Worm (Caenorhabditis elegans) whole organism, mixed stage, embryonic: Measurements from ENCODE around the gene dhcr-7.

Experiments
- M03D4.4 ChIP-seq: sonication (generic microtip); optimal IDR thresholded peaks from 2 replicates; lab custom pipeline; 2017; ENCODE audit warnings: mild to moderate bottlenecking, missing genetic modification characterization, missing compliant biosample characterization
- bed-3 ChIP-seq: fragments of 200-800 bp; sonication (Bioruptor generic); optimal IDR thresholded peaks from 3 replicates; lab custom pipeline; 2018; ENCODE audit warnings: mild to moderate bottlenecking, missing genetic modification characterization, moderate library complexity, missing compliant biosample characterization
- ceh-39 ChIP-seq: fragments of 150-350 bp; optimal IDR thresholded peaks from 2 replicates; lab custom pipeline; 2014; ENCODE audit warnings: missing biosample characterization, missing genetic modification characterization
- ceh-43 ChIP-seq: fragments of 200-800 bp; sonication (Bioruptor generic); optimal IDR thresholded peaks from 2 replicates; lab custom pipeline; 2018; ENCODE audit warnings: mild to moderate bottlenecking, missing genetic modification characterization, moderate library complexity, missing compliant biosample characterization
- ceh-83 ChIP-seq: fragments of 200-800 bp; sonication (Bioruptor generic); optimal IDR thresholded peaks from 2 replicates; lab custom pipeline; 2018; ENCODE audit warnings: mild to moderate bottlenecking, missing genetic modification characterization, missing compliant biosample characterization
- ces-1 ChIP-seq: fragments of 150-350 bp; optimal IDR thresholded peaks from 2 replicates; lab custom pipeline; 2014; ENCODE audit warnings: missing biosample characterization, missing genetic modification reagents, missing genetic modification characterization
- cnd-1 ChIP-seq: fragments of 200-800 bp; sonication (Bioruptor generic); optimal IDR thresholded peaks from 2 replicates; lab custom pipeline; 2018; ENCODE audit warnings: mild to moderate bottlenecking, missing genetic modification characterization, missing compliant biosample characterization
- drap-1 ChIP-seq: fragments of 200-800 bp; sonication (Bioruptor generic); optimal IDR thresholded peaks from 3 replicates; lab custom pipeline; 2018; ENCODE audit warnings: mild to moderate bottlenecking, missing genetic modification characterization, missing compliant biosample characterization
- elt-1 ChIP-seq: sonication (generic microtip); optimal IDR thresholded peaks from 2 replicates; lab custom pipeline; 2017; ENCODE audit warnings: missing genetic modification characterization, mild to moderate bottlenecking, missing compliant biosample characterization, antibody characterized with exemption, moderate library complexity, borderline replicate concordance; ENCODE audit not compliant: insufficient read depth
- elt-3 ChIP-seq: fragments of 150-350 bp; optimal IDR thresholded peaks from 2 replicates; lab custom pipeline; 2014; ENCODE audit warnings: missing biosample characterization, missing genetic modification characterization
- ham-2 ChIP-seq: fragments of 200-800 bp; sonication (Bioruptor generic); optimal IDR thresholded peaks from 2 replicates; lab custom pipeline; 2018; ENCODE audit warnings: mild to moderate bottlenecking, missing genetic modification characterization, missing compliant biosample characterization
- hlh-1 ChIP-seq: fragments of 150-350 bp; optimal IDR thresholded peaks from 2 replicates; lab custom pipeline; 2014; ENCODE audit warnings: missing biosample characterization, missing genetic modification reagents, missing genetic modification characterization
- lin-13 ChIP-seq: fragments of 150-350 bp; optimal IDR thresholded peaks from 2 replicates; lab custom pipeline; 2014; ENCODE audit warnings: missing biosample characterization, missing genetic modification characterization
- lin-32 ChIP-seq: fragments of 200-800 bp; sonication (Bioruptor generic); optimal IDR thresholded peaks from 2 replicates; lab custom pipeline; 2018; ENCODE audit warnings: mild to moderate bottlenecking, missing genetic modification characterization, missing compliant biosample characterization
- lsy-2 ChIP-seq: fragments of 150-350 bp; optimal IDR thresholded peaks from 2 replicates; lab custom pipeline; 2014; ENCODE audit warnings: missing biosample characterization, missing genetic modification characterization
- mab-5 ChIP-seq: fragments of 150-350 bp; optimal IDR thresholded peaks from 2 replicates; lab custom pipeline; 2014; ENCODE audit warnings: missing biosample characterization, missing genetic modification characterization
- mep-1 ChIP-seq: fragments of 150-350 bp; optimal IDR thresholded peaks from 2 replicates; lab custom pipeline; 2017; ENCODE audit warnings: missing biosample characterization, missing genetic modification reagents, missing genetic modification characterization, inconsistent platforms
- mls-2 ChIP-seq: sonication (generic microtip); optimal IDR thresholded peaks from 2 replicates; lab custom pipeline; 2016; ENCODE audit warnings: mild to moderate bottlenecking, missing genetic modification characterization, moderate library complexity, missing compliant biosample characterization
- nhr-12 ChIP-seq: fragments of 150-350 bp; optimal IDR thresholded peaks from 2 replicates; lab custom pipeline; 2014; ENCODE audit warnings: missing biosample characterization, missing genetic modification characterization
- nhr-237 ChIP-seq: fragments of 150-350 bp; optimal IDR thresholded peaks from 2 replicates; lab custom pipeline; 2014; ENCODE audit warnings: missing biosample characterization, missing genetic modification characterization
- nhr-28 ChIP-seq: fragments of 150-350 bp; optimal IDR thresholded peaks from 2 replicates; lab custom pipeline; 2014; ENCODE audit warnings: missing biosample characterization, missing genetic modification characterization
- nhr-76 ChIP-seq: sonication (generic microtip); optimal IDR thresholded peaks from 2 replicates; lab custom pipeline; 2017; ENCODE audit warnings: missing biosample characterization, missing genetic modification characterization
- pha-4 ChIP-seq: fragments of 150-350 bp; optimal IDR thresholded peaks from 2 replicates; lab custom pipeline; 2018; ENCODE audit warnings: missing biosample characterization, missing genetic modification reagents, missing genetic modification characterization
- sem-2 ChIP-seq: fragments of 200-800 bp; sonication (Bioruptor generic); optimal IDR thresholded peaks from 2 replicates; lab custom pipeline; 2018; ENCODE audit warnings: mild to moderate bottlenecking, missing genetic modification characterization, missing compliant biosample characterization
- snpc-4 ChIP-seq: fragments of 150-350 bp; optimal IDR thresholded peaks from 2 replicates; lab custom pipeline; 2014; ENCODE audit warnings: missing biosample characterization, missing genetic modification characterization
- sptf-1 ChIP-seq: sonication (generic microtip); optimal IDR thresholded peaks from 2 replicates; lab custom pipeline; 2017; ENCODE audit warnings: mild to moderate bottlenecking, missing genetic modification characterization, moderate library complexity, missing compliant biosample characterization
- unc-120 ChIP-seq: sonication (generic microtip); optimal IDR thresholded peaks from 2 replicates; lab custom pipeline; 2017; ENCODE audit warnings: missing genetic modification characterization, missing compliant biosample characterization; ENCODE audit not compliant: poor library complexity, severe bottlenecking
- unc-39 ChIP-seq: fragments of 150-350 bp; optimal IDR thresholded peaks from 2 replicates; lab custom pipeline; 2014; ENCODE audit warnings: missing biosample characterization, missing genetic modification characterization
- unc-62 ChIP-seq: fragments of 150-350 bp; optimal IDR thresholded peaks from 2 replicates; lab custom pipeline; 2014; ENCODE audit warnings: missing biosample characterization, missing genetic modification reagents, missing genetic modification characterization
- zip-8 ChIP-seq: fragments of 150-350 bp; optimal IDR thresholded peaks from 2 replicates; lab custom pipeline; 2014; ENCODE audit warnings: missing biosample characterization, missing genetic modification characterization

Gene dhcr-7

ce11 chrV:20476981-20477380, 8.2 kb downstream of the dhcr-7 start:
- TF ChIP-seq mab-5 (tag; lab: Kevin White, UChicago) = no peak
- TF ChIP-seq elt-3 (tag; lab: Kevin White, UChicago) = no peak
- no peak for TF ChIP-seq mls-2 (tag; lab: Kevin White, UChicago)
- TF ChIP-seq unc-62 (GFP tag; lab: Kevin White, UChicago) = no peak
- no peak for TF ChIP-seq zip-8 (tag; lab: Kevin White, UChicago)
- TF ChIP-seq unc-39 (tag; lab: Kevin White, UChicago) = no peak
- no peak for TF ChIP-seq lin-32 (GFP tag; lab: Kevin White, UChicago)
- TF ChIP-seq, all 35 proteins: peak for 0

ce11 chrV:20476514-20476913, 8.7 kb downstream of the dhcr-7 start:
- TF ChIP-seq mab-5 (tag; lab: Kevin White, UChicago) (no peak), ham-2 (GFP tag; lab: Kevin White, UChicago) (no peak), nhr-12 (tag; lab: Kevin White, UChicago) (no peak), nhr-76 (no peak)

- TF ChIP-seq nhr-76 (no peak), lsy-2 (tag; lab: Kevin White, UChicago) (peak; percentile 76)
Observed at ce11 chrV:20475830-20476229, 9.4 kb downstream of the dhcr-7 start, which contains the start of gene B0250.7. Gene B0250.7 (minus strand): TSS chrV:20476061.

- TF ChIP-seq zip-8 (tag; lab: Kevin White, UChicago) (no peak), elt-1 (tag; lab: Kevin White, UChicago) (no peak), lin-13 (tag; lab: Kevin White, UChicago) (no peak)
- TF ChIP-seq, all 35 proteins: peak for 0
Observed at ce11 chrV:20475029-20475428, 10.2 kb downstream of the dhcr-7 start.

ce11 chrV:20470385-20470784, 14.8 kb downstream of the dhcr-7 start, which contains the start of gene B0250.8:
Gene B0250.8 (minus strand): TSS chrV:20470485.
- TF ChIP-seq cnd-1 = no peak
- TF ChIP-seq sptf-1 = no peak
- no peak for TF ChIP-seq mep-1 (tag; lab: Kevin White, UChicago)

- no peak for TF ChIP-seq pha-4
- no peak for TF ChIP-seq ceh-83
- TF ChIP-seq ces-1 = peak; percentile 37
- no peak for TF ChIP-seq unc-62 (GFP tag; lab: Kevin White, UChicago)
- TF ChIP-seq nhr-12 (tag; lab: Kevin White, UChicago) = no peak
- peak; percentile 7 for TF ChIP-seq unc-120
- no peak for TF ChIP-seq mls-2 (tag; lab: Kevin White, UChicago)
- no peak for TF ChIP-seq ceh-43 (GFP tag; lab: Kevin White, UChicago)
- TF ChIP-seq elt-1 (tag; lab: Kevin White, UChicago) = no peak
- TF ChIP-seq nhr-28 (tag; lab: Kevin White, UChicago) = no peak
Observed at ce11 chrV:20464778-20465177, 20.4 kb downstream of the dhcr-7 start.

- TF ChIP-seq lsy-2 (tag; lab: Kevin White, UChicago) = no peak
- TF ChIP-seq M03D4.4 (tag; lab: Kevin White, UChicago) = no peak
- no peak for TF ChIP-seq ceh-43 (GFP tag; lab: Kevin White, UChicago)
- TF ChIP-seq drap-1 (GFP tag; lab: Kevin White, UChicago) = no peak
- TF ChIP-seq nhr-28 (tag; lab: Kevin White, UChicago) = no peak
Observed at ce11 chrV:20460808-20461207, 24.4 kb downstream of the dhcr-7 start, which contains the start of gene B0250.18. Gene B0250.18 (minus strand): TSS chrV:20460908.

ce11 chrV:20457155-20457554, 28.0 kb downstream of the dhcr-7 start:
- TF ChIP-seq unc-62 (GFP tag; lab: Kevin White, UChicago) (no peak), bed-3 (no peak), mep-1 (tag; lab: Kevin White, UChicago) (no peak), cnd-1 (peak; percentile 40), ceh-39 (tag; lab: Kevin White, UChicago) (no peak), hlh-1 (tag; lab: Kevin White, UChicago) (peak; percentile 53), lin-32 (GFP tag; lab: Kevin White, UChicago) (no peak), ham-2 (GFP tag; lab: Kevin White, UChicago) (no peak), ceh-83 (no peak), lin-13 (tag; lab: Kevin White, UChicago) (no peak), unc-39 (tag; lab: Kevin White, UChicago) (no peak), elt-1 (tag; lab: Kevin White, UChicago) (no peak), sem-2 (GFP tag; lab: Kevin White, UChicago) (no peak), drap-1 (GFP tag; lab: Kevin White, UChicago) (no peak), M03D4.4 (tag; lab: Kevin White, UChicago) (no peak), sptf-1 (peak; percentile 30), ces-1 (peak; percentile 3), mab-5 (tag; lab: Kevin White, UChicago) (no peak), nhr-237 (tag; lab: Kevin White, UChicago) (no peak), pha-4 (no peak), unc-120 (no peak), nhr-28 (tag; lab: Kevin White, UChicago) (no peak), zip-8 (tag; lab: Kevin White, UChicago) (no peak), snpc-4 (tag; lab: Kevin White, UChicago) (no peak), elt-3 (tag; lab: Kevin White, UChicago) (no peak), nhr-12 (tag; lab: Kevin White, UChicago) (no peak), mls-2 (tag; lab: Kevin White, UChicago) (peak; percentile 44)
- TF ChIP-seq, all 35 proteins: peak for 5
